Worm (Caenorhabditis elegans) whole organism, L3 larva: ENCODE data around the gene F35A5.1.

ENCODE experiments used
- R02D3.7 ChIP-seq: fragments of 150-350 bp; optimal IDR thresholded peaks from 2 replicates; lab custom pipeline; 2014; ENCODE audit warnings: missing biosample characterization, missing genetic modification characterization
- ceh-16 ChIP-seq: sonication (generic microtip); optimal IDR thresholded peaks from 2 replicates; lab custom pipeline; 2017; ENCODE audit warnings: missing biosample characterization, missing genetic modification characterization
- elt-2 ChIP-seq: sonication (generic microtip); optimal IDR thresholded peaks from 2 replicates; lab custom pipeline; 2016; ENCODE audit warnings: missing genetic modification reagents, mild to moderate bottlenecking, missing genetic modification characterization, missing compliant biosample characterization
- elt-3 ChIP-seq, 3 experiments: fragments of 150-350 bp in 1 of 3; sonication (generic microtip) in 2 of 3; optimal IDR thresholded peaks; 2 replicates in 2 of 3; 4 replicates in 1 of 3; lab custom pipeline; 2014 to 2017; ENCODE audit warnings: missing biosample characterization in 3 of 3, missing genetic modification characterization in 3 of 3
- fos-1 ChIP-seq: fragments of 150-350 bp; optimal IDR thresholded peaks from 2 replicates; lab custom pipeline; 2014; ENCODE audit warnings: missing biosample characterization, missing genetic modification characterization
- hmg-11 ChIP-seq: sonication (generic microtip); optimal IDR thresholded peaks from 2 replicates; lab custom pipeline; 2016; ENCODE audit warnings: missing genetic modification characterization, missing compliant biosample characterization
- jun-1 ChIP-seq: fragments of 150-350 bp; optimal IDR thresholded peaks from 2 replicates; lab custom pipeline; 2014; ENCODE audit warnings: missing biosample characterization, missing genetic modification reagents, missing genetic modification characterization
- nfya-1 ChIP-seq: sonication (generic microtip); optimal IDR thresholded peaks from 2 replicates; lab custom pipeline; 2017; ENCODE audit warnings: missing genetic modification characterization, mild to moderate bottlenecking, missing compliant biosample characterization, antibody characterized with exemption, moderate library complexity; ENCODE audit not compliant: insufficient read depth
- nhr-237 ChIP-seq: fragments of 150-350 bp; optimal IDR thresholded peaks from 2 replicates; lab custom pipeline; 2014; ENCODE audit warnings: missing biosample characterization, missing genetic modification characterization
- nhr-25 ChIP-seq: sonication (generic microtip); optimal IDR thresholded peaks from 2 replicates; lab custom pipeline; 2017; ENCODE audit warnings: missing biosample characterization, missing genetic modification characterization
- nhr-67 ChIP-seq: fragments of 150-350 bp; optimal IDR thresholded peaks from 2 replicates; lab custom pipeline; 2014; ENCODE audit warnings: missing biosample characterization, missing genetic modification characterization
- nhr-77 ChIP-seq: fragments of 150-350 bp; optimal IDR thresholded peaks from 2 replicates; lab custom pipeline; 2014; ENCODE audit warnings: missing biosample characterization, missing genetic modification characterization
- snpc-4 ChIP-seq: fragments of 150-350 bp; optimal IDR thresholded peaks from 2 replicates; lab custom pipeline; 2014; ENCODE audit warnings: missing biosample characterization, missing genetic modification characterization
- unc-62 ChIP-seq: fragments of 150-350 bp; sonication (generic microtip); optimal IDR thresholded peaks from 4 replicates; lab custom pipeline; 2014; ENCODE audit warnings: missing biosample characterization, missing genetic modification reagents, missing genetic modification characterization

- no peak for TF ChIP-seq nhr-237 (tag; lab: Kevin White, UChicago)
- no peak for TF ChIP-seq nhr-25
- no peak for TF ChIP-seq fos-1 (tag; lab: Kevin White, UChicago)
- no peak for TF ChIP-seq nfya-1 (tag; lab: Kevin White, UChicago)
- TF ChIP-seq hmg-11 = no peak
- TF ChIP-seq unc-62 = no peak
- no peak for TF ChIP-seq jun-1
- TF ChIP-seq elt-2 (tag; lab: Kevin White, UChicago) = no peak
- TF ChIP-seq R02D3.7 (tag; lab: Kevin White, UChicago) = no peak
- no peak for TF ChIP-seq elt-3 (tag; optimal IDR thresholded peaks at IDR 0.05; lab: Kevin White, UChicago)
- no peak for TF ChIP-seq snpc-4 (tag; lab: Kevin White, UChicago)
- TF ChIP-seq nhr-67 (tag; lab: Kevin White, UChicago) = no peak
- TF ChIP-seq ceh-16 (tag; lab: Kevin White, UChicago) = no peak
- TF ChIP-seq nhr-77 (tag; lab: Kevin White, UChicago) = no peak
Measured at ce11 chrX:3859449-3859848, 52.2 kb downstream of the F35A5.1 start.
